Worm (Caenorhabditis elegans): ENCODE data around the gene hpo-12.

ce11 chrIV:12265877-12266276 lies 17.1 kb upstream of the hpo-12 start:
- no peak for TF ChIP-seq nhr-77 (tag; optimal IDR thresholded peaks at IDR 0.05)
- TF ChIP-seq zag-1 (tag; optimal IDR thresholded peaks at IDR 0.05), result no peak
